Worm (Caenorhabditis elegans): ENCODE data around the gene nhr-277.
"Not testable (repeated sequence)": the region's sequence is repeated elsewhere in the genome, so short reads cannot be mapped to it uniquely, and the experiment has no call there.

ce11 chrIV:2755472-2755871, 12.7 kb downstream of the nhr-277 start:
- TF ChIP-seq ceh-13 (GFP tag; optimal IDR thresholded peaks at IDR 0.05); ets-7 (tag; optimal IDR thresholded peaks at IDR 0.05); flt-1 (GFP tag; IDR thresholded peaks at IDR 0.05); sea-1 (GFP tag; conservative IDR thresholded peaks at IDR 0.05); ama-1 (optimal IDR thresholded peaks at IDR 0.05); tbx-37 (GFP tag; conservative IDR thresholded peaks at IDR 0.05); aly-1 (tag; optimal IDR thresholded peaks at IDR 0.05); F13C5.2 (tag; optimal IDR thresholded peaks at IDR 0.05); scrt-1 (GFP tag; IDR thresholded peaks at IDR 0.05); hmg-4 (GFP tag; optimal IDR thresholded peaks at IDR 0.05); hnd-1 (tag; optimal IDR thresholded peaks at IDR 0.05); B0310.2 (tag; optimal IDR thresholded peaks at IDR 0.05); tra-4 (tag; optimal IDR thresholded peaks at IDR 0.05): not testable (repeated sequence)
- TF ChIP-seq pes-1 (GFP tag; IDR thresholded peaks at IDR 0.05) = peak; percentile 61; the same call in 1 of the 2 replicates

All from whole organism, early embryonic.